Fruit fly (Drosophila melanogaster) whole organism, prepupa: ENCODE results near the gene CG13364.
A peak's percentile ranks its signal among the peaks of the same experiment; 100 is the strongest.

ENCODE experiments used
- Blimp-1 ChIP-seq: fragments of 200-800 bp; sonication (Bioruptor generic); optimal IDR thresholded peaks from 3 replicates; lab custom pipeline; 2017; ENCODE audit warnings: missing biosample characterization, missing genetic modification characterization, mild to moderate bottlenecking, moderate library complexity, missing genetic modification reagents
- CG11294 ChIP-seq: fragments of 200-800 bp; sonication (Bioruptor generic); IDR thresholded peaks from 2 replicates; pipeline ENCODE4 v1.3.6; 2022; ENCODE audit warnings: missing biosample characterization, missing genetic modification characterization
- CG11762 ChIP-seq: fragments of 200-800 bp; sonication (Bioruptor generic); optimal IDR thresholded peaks from 3 replicates; lab custom pipeline; 2016; ENCODE audit warnings: missing biosample characterization, missing genetic modification characterization; ENCODE audit not compliant: insufficient read depth
- CG11902 ChIP-seq: fragments of 200-800 bp; sonication (Bioruptor generic); optimal IDR thresholded peaks from 3 replicates; lab custom pipeline; 2016; ENCODE audit warnings: missing biosample characterization, missing genetic modification characterization
- CG15336 ChIP-seq: fragments of 200-800 bp; sonication (Bioruptor generic); IDR thresholded peaks from 2 replicates; pipeline ENCODE4 v1.3.6; 2022; ENCODE audit warnings: missing biosample characterization, missing genetic modification characterization
- CG1621 ChIP-seq: fragments of 200-800 bp; sonication (Bioruptor generic); optimal IDR thresholded peaks from 3 replicates; lab custom pipeline; 2018; ENCODE audit warnings: missing biosample characterization, mild to moderate bottlenecking, missing genetic modification characterization
- CG16779 ChIP-seq: fragments of 200-800 bp; sonication (Bioruptor generic); optimal IDR thresholded peaks from 3 replicates; lab custom pipeline; 2017; ENCODE audit warnings: missing biosample characterization, mild to moderate bottlenecking, missing genetic modification characterization
- CG3032 ChIP-seq: fragments of 200-800 bp; optimal IDR thresholded peaks from 2 replicates; lab custom pipeline; 2019; ENCODE audit warnings: missing biosample characterization, mild to moderate bottlenecking, missing genetic modification characterization, moderate library complexity
- CG31627 ChIP-seq: fragments of 200-800 bp; sonication (Bioruptor generic); optimal IDR thresholded peaks from 3 replicates; lab custom pipeline; 2016; ENCODE audit warnings: missing biosample characterization, missing genetic modification characterization
- CG32006 ChIP-seq: fragments of 200-800 bp; sonication (Bioruptor generic); optimal IDR thresholded peaks from 3 replicates; lab custom pipeline; 2017; ENCODE audit warnings: missing biosample characterization, mild to moderate bottlenecking, missing genetic modification characterization
- CG3919 ChIP-seq: fragments of 200-800 bp; sonication (Bioruptor generic); optimal IDR thresholded peaks from 3 replicates; lab custom pipeline; 2016; ENCODE audit warnings: missing biosample characterization, missing genetic modification characterization
- CG4318 ChIP-seq: fragments of 200-800 bp; sonication (Bioruptor generic); optimal IDR thresholded peaks from 3 replicates; lab custom pipeline; 2017; ENCODE audit warnings: missing biosample characterization, mild to moderate bottlenecking, missing genetic modification characterization
- CG6163 ChIP-seq: fragments of 200-800 bp; sonication (Bioruptor generic); IDR thresholded peaks from 3 replicates; pipeline ENCODE4 v1.3.6; 2022; ENCODE audit warnings: missing biosample characterization, missing genetic modification characterization
- CG6276 ChIP-seq: fragments of 200-800 bp; sonication (Bioruptor generic); optimal IDR thresholded peaks from 2 replicates; lab custom pipeline; 2017; ENCODE audit warnings: missing biosample characterization, mild to moderate bottlenecking, missing genetic modification characterization
- CG6792 ChIP-seq: fragments of 200-800 bp; sonication (Bioruptor generic); optimal IDR thresholded peaks from 3 replicates; lab custom pipeline; 2016; ENCODE audit warnings: missing biosample characterization, missing genetic modification characterization
- CG6808 ChIP-seq: fragments of 200-800 bp; sonication (Bioruptor generic); optimal IDR thresholded peaks from 3 replicates; lab custom pipeline; 2017; ENCODE audit warnings: missing biosample characterization, missing genetic modification characterization, mild to moderate bottlenecking, moderate library complexity, missing genetic modification reagents
- CG6854 ChIP-seq: fragments of 200-800 bp; sonication (Bioruptor generic); optimal IDR thresholded peaks from 2 replicates; lab custom pipeline; 2017; ENCODE audit warnings: missing biosample characterization, mild to moderate bottlenecking, missing genetic modification characterization
- CG7368 ChIP-seq: fragments of 200-800 bp; sonication (Bioruptor generic); optimal IDR thresholded peaks from 3 replicates; lab custom pipeline; 2016; ENCODE audit warnings: missing biosample characterization, missing genetic modification characterization
- CG8319 ChIP-seq: fragments of 200-800 bp; sonication (Bioruptor generic); optimal IDR thresholded peaks from 3 replicates; lab custom pipeline; 2016; ENCODE audit warnings: missing biosample characterization, missing genetic modification characterization
- CG8632 ChIP-seq: fragments of 200-800 bp; sonication (Bioruptor generic); optimal IDR thresholded peaks from 3 replicates; lab custom pipeline; 2016; ENCODE audit warnings: missing biosample characterization, missing genetic modification characterization
- CG9139 ChIP-seq: fragments of 200-800 bp; sonication (Bioruptor generic); optimal IDR thresholded peaks from 3 replicates; lab custom pipeline; 2017; ENCODE audit warnings: missing biosample characterization, mild to moderate bottlenecking, missing genetic modification characterization
- Eip78C ChIP-seq: fragments of 200-800 bp; sonication (Bioruptor generic); peaks from one replicate; lab custom pipeline; 2016; ENCODE audit warnings: missing biosample characterization, missing genetic modification characterization
- Eip93F ChIP-seq: fragments of 200-800 bp; sonication (Bioruptor generic); optimal IDR thresholded peaks from 2 replicates; lab custom pipeline; 2016; ENCODE audit warnings: missing biosample characterization, mild to moderate bottlenecking, missing genetic modification characterization
- Hr38 ChIP-seq: sonication (Bioruptor generic); optimal IDR thresholded peaks from 2 replicates; lab custom pipeline; 2016; ENCODE audit warnings: missing biosample characterization, missing genetic modification characterization
- Hr39 ChIP-seq: fragments of 200-800 bp; sonication (Bioruptor generic); optimal IDR thresholded peaks from 2 replicates; lab custom pipeline; 2016; ENCODE audit warnings: missing biosample characterization, missing genetic modification characterization
- Hr4 ChIP-seq: fragments of 200-800 bp; sonication (Bioruptor generic); optimal IDR thresholded peaks from 3 replicates; lab custom pipeline; 2016; ENCODE audit warnings: missing biosample characterization, missing genetic modification characterization
- Lpt ChIP-seq: fragments of 200-800 bp; sonication (Bioruptor generic); optimal IDR thresholded peaks from 3 replicates; lab custom pipeline; 2016; ENCODE audit warnings: missing biosample characterization, missing genetic modification characterization
- Met ChIP-seq: fragments of 200-800 bp; sonication (Bioruptor generic); optimal IDR thresholded peaks from 3 replicates; lab custom pipeline; 2016; ENCODE audit warnings: missing biosample characterization, missing genetic modification characterization
- OdsH ChIP-seq: fragments of 200-800 bp; sonication (Bioruptor generic); optimal IDR thresholded peaks from 3 replicates; lab custom pipeline; 2016; ENCODE audit warnings: missing biosample characterization, missing genetic modification characterization
- Smox ChIP-seq: fragments of 200-800 bp; sonication (Bioruptor generic); optimal IDR thresholded peaks from 3 replicates; lab custom pipeline; 2016; ENCODE audit warnings: missing biosample characterization, missing genetic modification characterization
- Sox102F ChIP-seq: fragments of 200-800 bp; sonication (Bioruptor generic); optimal IDR thresholded peaks from 2 replicates; lab custom pipeline; 2016; ENCODE audit warnings: missing biosample characterization, mild to moderate bottlenecking, missing genetic modification characterization
- Sox14 ChIP-seq: fragments of 200-800 bp; sonication (Bioruptor generic); optimal IDR thresholded peaks from 3 replicates; lab custom pipeline; 2016; ENCODE audit warnings: missing biosample characterization, missing genetic modification characterization
- Sox15 ChIP-seq: fragments of 200-800 bp; sonication (Bioruptor generic); optimal IDR thresholded peaks from 3 replicates; lab custom pipeline; 2016; ENCODE audit warnings: missing biosample characterization, missing genetic modification characterization
- acj6 ChIP-seq: fragments of 200-800 bp; sonication (Bioruptor generic); optimal IDR thresholded peaks from 3 replicates; lab custom pipeline; 2016; ENCODE audit warnings: missing biosample characterization, missing genetic modification characterization
- cyc ChIP-seq: fragments of 200-800 bp; sonication (Bioruptor generic); optimal IDR thresholded peaks from 3 replicates; lab custom pipeline; 2016; ENCODE audit warnings: missing biosample characterization, missing genetic modification characterization
- dac ChIP-seq: fragments of 200-800 bp; sonication (Bioruptor generic); optimal IDR thresholded peaks from 2 replicates; lab custom pipeline; 2017; ENCODE audit warnings: missing biosample characterization, mild to moderate bottlenecking, missing genetic modification characterization
- dsx ChIP-seq: fragments of 200-800 bp; optimal IDR thresholded peaks from 3 replicates; lab custom pipeline; 2019; ENCODE audit warnings: missing biosample characterization, mild to moderate bottlenecking, missing genetic modification characterization, moderate library complexity; ENCODE audit not compliant: poor library complexity, severe bottlenecking
- eg ChIP-seq: fragments of 200-800 bp; sonication (Bioruptor generic); IDR thresholded peaks from 3 replicates; pipeline ENCODE4 v1.3.6; 2022; ENCODE audit warnings: missing biosample characterization, missing genetic modification characterization
- esn ChIP-seq: fragments of 200-800 bp; sonication (Bioruptor generic); optimal IDR thresholded peaks from 2 replicates; lab custom pipeline; 2016; ENCODE audit warnings: missing biosample characterization, mild to moderate bottlenecking, missing genetic modification characterization, moderate library complexity
- fd59A ChIP-seq: fragments of 200-800 bp; sonication (Bioruptor generic); optimal IDR thresholded peaks from 2 replicates; lab custom pipeline; 2017; ENCODE audit warnings: missing biosample characterization, mild to moderate bottlenecking, missing genetic modification characterization, missing genetic modification reagents
- fd85E ChIP-seq: fragments of 200-800 bp; sonication (Bioruptor generic); optimal IDR thresholded peaks from 3 replicates; lab custom pipeline; 2016; ENCODE audit warnings: missing biosample characterization, missing genetic modification characterization
- fkh ChIP-seq: fragments of 200-800 bp; sonication (Bioruptor generic); optimal IDR thresholded peaks from 3 replicates; lab custom pipeline; 2017; ENCODE audit warnings: missing biosample characterization, mild to moderate bottlenecking, missing genetic modification characterization, moderate library complexity
- lz ChIP-seq: fragments of 200-800 bp; sonication (Bioruptor generic); optimal IDR thresholded peaks from 3 replicates; lab custom pipeline; 2016; ENCODE audit warnings: missing biosample characterization, missing genetic modification characterization
- net ChIP-seq: fragments of 200-800 bp; sonication (Bioruptor generic); optimal IDR thresholded peaks from 3 replicates; lab custom pipeline; 2016; ENCODE audit warnings: missing biosample characterization, missing genetic modification characterization
- salr ChIP-seq, 2 experiments: fragments of 200-800 bp; sonication (Bioruptor generic); optimal IDR thresholded peaks; 3 replicates each; lab custom pipeline; 2016 to 2018; ENCODE audit warnings: missing biosample characterization in 2 of 2, missing genetic modification characterization in 2 of 2, mild to moderate bottlenecking in 1 of 2
- svp ChIP-seq: fragments of 200-800 bp; sonication (Bioruptor generic); peaks from one replicate; lab custom pipeline; 2016; ENCODE audit warnings: missing biosample characterization, missing genetic modification characterization

The CG13364 gene

DNA sequence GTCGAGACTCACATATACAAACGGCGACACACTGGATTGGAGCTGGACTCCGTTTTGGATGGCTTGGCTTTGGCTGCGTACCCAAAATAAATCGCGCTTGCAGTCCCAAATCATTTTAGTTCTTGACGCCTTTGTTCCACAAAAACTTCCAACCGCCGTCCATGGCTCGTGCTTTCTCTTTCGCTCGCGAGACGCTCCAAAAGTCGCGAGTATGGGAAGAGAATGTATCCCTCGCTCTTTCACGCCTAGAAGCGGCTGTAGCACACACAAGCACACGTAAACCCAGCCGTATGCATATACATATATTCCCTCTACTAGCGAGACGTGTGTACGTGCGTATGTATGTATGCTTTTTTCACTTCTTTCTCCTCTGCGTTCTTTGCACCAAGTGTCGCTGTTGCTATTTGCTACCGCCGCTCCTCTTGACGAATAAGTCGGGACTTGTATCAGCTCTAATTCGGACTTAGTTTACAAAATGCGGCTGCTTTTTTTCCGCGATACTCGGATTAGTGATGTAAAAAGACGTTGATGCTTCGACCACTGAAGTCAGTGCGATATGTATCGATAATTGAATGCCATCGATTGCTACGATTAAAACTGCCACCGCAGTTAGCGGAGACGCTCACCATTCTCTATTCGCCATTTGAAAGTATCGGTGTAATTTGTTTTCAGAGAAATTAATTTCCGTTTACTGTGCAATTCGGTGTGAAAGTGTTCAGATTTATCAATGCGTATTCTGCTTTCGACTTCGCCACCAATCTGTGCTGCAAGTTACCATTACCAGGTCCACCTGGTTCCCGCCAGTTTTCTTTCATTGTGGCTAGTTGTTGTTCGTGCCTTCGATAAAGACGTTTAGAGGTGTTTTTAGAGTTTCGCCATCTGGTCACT is 30.7 kb upstream of the CG13364 start, which contains the start of the genes Hmt4-20 and SkpA:
Gene Hmt4-20, minus strand, starts transcription at position 542 of the 888 bp plus-strand sequence.
Gene SkpA, plus strand, starts transcription at position 623 of the 888 bp plus-strand sequence.
- TF ChIP-seq eg (GFP tag; lab: Robert Waterston, UW), result 0 out of 3 replicates have a peak, but pooled peaks have one; percentile 6
- no peak for TF ChIP-seq salr (GFP tag; optimal IDR thresholded peaks at IDR 0.05; lab: Kevin White, UChicago)
- TF ChIP-seq Smox (GFP tag; lab: Kevin White, UChicago), result no peak
- no peak for TF ChIP-seq CG9139 (GFP tag; lab: Kevin White, UChicago)
- no peak for TF ChIP-seq dsx (GFP tag; lab: Kevin White, UChicago)
- no peak for TF ChIP-seq OdsH
- TF ChIP-seq cyc (GFP tag; lab: Kevin White, UChicago), result no peak
- no peak for TF ChIP-seq fkh (GFP tag; lab: Kevin White, UChicago)
- TF ChIP-seq svp (GFP tag; lab: Kevin White, UChicago), result peak; percentile 55
- peak; percentile 43; the same call in 1 of the 3 replicates for TF ChIP-seq CG6163 (GFP tag; lab: Robert Waterston, UW)
- TF ChIP-seq esn, result no peak
- no peak for TF ChIP-seq Sox102F (GFP tag; lab: Kevin White, UChicago)
- TF ChIP-seq Hr38 (GFP tag; lab: Kevin White, UChicago), result no peak
- no peak for TF ChIP-seq CG1621 (tag; lab: Kevin White, UChicago)
- TF ChIP-seq CG8319, result no peak
- no peak for TF ChIP-seq CG15336 (GFP tag; lab: Robert Waterston, UW)
- no peak for TF ChIP-seq net (GFP tag; lab: Kevin White, UChicago)
- TF ChIP-seq Sox14 (GFP tag; lab: Kevin White, UChicago), result peak; percentile 4
- no peak for TF ChIP-seq Eip93F (GFP tag; lab: Kevin White, UChicago)
- peak; percentile 53 for TF ChIP-seq Eip78C (GFP tag; lab: Kevin White, UChicago)

DNA sequence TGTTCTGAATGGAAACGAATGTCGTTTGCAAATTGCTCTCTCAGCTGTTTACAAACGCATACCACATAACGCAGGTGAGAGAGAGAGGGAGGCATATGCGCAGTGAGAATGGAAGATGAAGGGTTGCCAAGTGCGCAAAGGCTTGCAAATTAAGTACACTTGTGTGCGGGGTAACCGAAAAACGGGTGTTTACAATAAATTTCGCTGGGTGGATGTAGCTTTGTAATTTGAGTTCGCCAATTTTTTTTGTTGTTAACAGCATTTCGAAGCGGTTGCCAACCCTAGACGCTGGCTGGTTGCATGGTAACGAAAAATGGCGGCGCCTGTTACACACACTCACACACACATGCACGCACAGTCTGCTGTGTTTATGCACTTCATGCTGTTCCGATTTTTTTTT is 29.9 kb upstream of the CG13364 start:
- TF ChIP-seq acj6 (GFP tag; lab: Kevin White, UChicago), result peak; percentile 95
- peak; percentile 92 for TF ChIP-seq CG16779 (tag; lab: Kevin White, UChicago)
- TF ChIP-seq CG15336 (GFP tag; lab: Robert Waterston, UW), result peak; percentile 98
- TF ChIP-seq CG11294 (GFP tag; lab: Robert Waterston, UW), result peak; percentile 96
- TF ChIP-seq CG8632 (GFP tag; lab: Kevin White, UChicago), result peak; percentile 93
- TF ChIP-seq CG6808 (GFP tag; lab: Kevin White, UChicago), result peak; percentile 95
- no peak for TF ChIP-seq CG4318
- TF ChIP-seq dac (GFP tag; lab: Kevin White, UChicago), result peak; percentile 95
- TF ChIP-seq CG11902, result peak; percentile 93
- TF ChIP-seq fd59A (GFP tag; lab: Kevin White, UChicago), result peak; percentile 94
- peak; percentile 94 for TF ChIP-seq CG3032 (tag; lab: Kevin White, UChicago)
- peak; percentile 87 for TF ChIP-seq Blimp-1 (GFP tag; lab: Kevin White, UChicago)
- TF ChIP-seq cyc (GFP tag; lab: Kevin White, UChicago), result peak; percentile 97
- peak; percentile 98 for TF ChIP-seq Eip78C (GFP tag; lab: Kevin White, UChicago)
- peak; percentile 82 to 92 for TF ChIP-seq salr (GFP tag; optimal IDR thresholded peaks at IDR 0.05; lab: Kevin White, UChicago)
- peak; percentile 93 for TF ChIP-seq Sox15
- peak; percentile 96 for TF ChIP-seq Smox (GFP tag; lab: Kevin White, UChicago)
- TF ChIP-seq Lpt (GFP tag; lab: Kevin White, UChicago), result peak; percentile 95
- peak; percentile 94 for TF ChIP-seq CG11762 (GFP tag; lab: Kevin White, UChicago)
- TF ChIP-seq Hr39 (GFP tag; lab: Kevin White, UChicago), result peak; percentile 97
- peak; percentile 93 for TF ChIP-seq CG6854
- TF ChIP-seq CG3919 (GFP tag; lab: Kevin White, UChicago), result peak; percentile 96
- TF ChIP-seq CG6792 (GFP tag; lab: Kevin White, UChicago), result peak; percentile 96
- peak; percentile 99 for TF ChIP-seq CG6163 (GFP tag; lab: Robert Waterston, UW)
- TF ChIP-seq CG31627 (GFP tag; lab: Kevin White, UChicago), result peak; percentile 97
- peak; percentile 96 for TF ChIP-seq CG32006 (GFP tag; lab: Kevin White, UChicago)
- TF ChIP-seq fd85E, result peak; percentile 91
- TF ChIP-seq lz, result peak; percentile 96
- TF ChIP-seq fkh (GFP tag; lab: Kevin White, UChicago), result peak; percentile 83
- peak; percentile 86 for TF ChIP-seq Hr38 (GFP tag; lab: Kevin White, UChicago)
- peak; percentile 95 for TF ChIP-seq Hr4
- TF ChIP-seq dsx (GFP tag; lab: Kevin White, UChicago), result peak; percentile 89
- peak; percentile 95 for TF ChIP-seq CG6276 (GFP tag; lab: Kevin White, UChicago)
- TF ChIP-seq svp (GFP tag; lab: Kevin White, UChicago), result peak; percentile 98
- peak; percentile 97 for TF ChIP-seq Met (GFP tag; lab: Kevin White, UChicago)
- peak; percentile 95 for TF ChIP-seq CG7368 (GFP tag; lab: Kevin White, UChicago)
